Fruit fly (Drosophila melanogaster): ENCODE measurements around the gene primo-2.

Gene primo-2

DNA sequence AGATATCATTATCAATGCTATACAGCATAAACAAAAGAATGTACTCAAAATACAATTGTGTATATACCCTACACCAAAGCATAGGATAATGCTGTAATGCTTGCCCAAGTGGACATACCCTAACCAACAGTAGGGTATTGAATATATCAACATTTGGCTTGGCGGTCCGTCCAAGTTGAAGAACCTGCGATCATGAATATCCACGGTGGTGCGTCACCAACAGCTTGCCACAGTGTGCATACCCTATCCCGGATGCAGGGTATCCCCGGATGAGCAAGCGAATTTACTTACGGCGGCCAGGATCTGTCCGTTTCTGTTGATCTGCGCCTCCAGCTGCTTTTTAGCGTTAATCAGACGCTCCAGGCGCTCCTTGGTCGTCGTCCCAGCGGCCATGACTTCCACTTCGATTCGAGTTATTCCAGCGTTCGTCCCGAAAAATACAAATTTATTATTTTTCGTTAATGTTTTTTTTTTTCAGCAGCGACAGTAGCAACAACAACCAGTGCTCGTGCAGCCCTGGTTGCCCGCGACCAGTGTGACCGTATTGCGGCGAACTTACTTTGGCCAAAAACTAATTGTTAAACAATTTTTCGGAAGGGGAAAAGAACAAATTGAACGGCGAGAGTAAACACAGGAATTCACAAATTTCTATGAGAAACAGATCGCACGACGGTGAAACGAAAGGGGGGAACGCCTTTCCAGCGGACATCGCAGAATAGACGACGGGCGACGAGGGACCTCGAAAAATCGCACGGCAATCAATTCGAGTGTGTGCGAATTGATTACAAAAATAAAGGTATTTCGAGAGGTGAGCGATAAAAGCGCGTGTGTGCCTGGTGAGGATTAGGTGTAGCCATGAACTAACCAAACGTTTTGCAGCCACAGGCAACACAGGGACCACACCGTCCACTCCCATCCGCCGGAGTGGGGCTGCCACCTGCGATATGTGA is 35.2 kb downstream of the primo-2 start, which contains the start of the genes Lkb1 and CG9588 (continued):
- peak; percentile 23; the same call in 1 of the 2 replicates for TF ChIP-seq amos (GFP tag; IDR thresholded peaks at IDR 0.05; ENCODE audit: partially characterized antibody)
- TF ChIP-seq Six4 (GFP tag; optimal IDR thresholded peaks at IDR 0.05), result no peak
- TF ChIP-seq Gsc (GFP tag; IDR thresholded peaks at IDR 0.05), result peak; percentile 56
- TF ChIP-seq sqz (GFP tag; optimal IDR thresholded peaks at IDR 0.05), result peak; percentile 78
- peak; percentile 70; the same call in 1 of the 2 replicates for TF ChIP-seq CG16779 (GFP tag; IDR thresholded peaks at IDR 0.05)
- TF ChIP-seq bcd (GFP tag; optimal IDR thresholded peaks at IDR 0.05), result peak; percentile 60
- TF ChIP-seq al (GFP tag; IDR thresholded peaks at IDR 0.05), result peak; percentile 48; the same call in 1 of the 2 replicates
- no peak for TF ChIP-seq CG1529 (GFP tag; optimal IDR thresholded peaks at IDR 0.05)
- TF ChIP-seq abd-A (tag; optimal IDR thresholded peaks at IDR 0.05), result no peak
- peak; percentile 53 for TF ChIP-seq pho (GFP tag; optimal IDR thresholded peaks at IDR 0.05)
- TF ChIP-seq CG12942 (GFP tag; optimal IDR thresholded peaks at IDR 0.05), result peak; percentile 57
- TF ChIP-seq Doc2 (GFP tag; IDR thresholded peaks at IDR 0.05), result no peak
- TF ChIP-seq stwl (tag; optimal IDR thresholded peaks at IDR 0.05), result peak; percentile 39
- TF ChIP-seq CG10431 (GFP tag; optimal IDR thresholded peaks at IDR 0.05), result peak; percentile 71
- no peak; the same call in 1 of the 2 replicates for TF ChIP-seq gt (GFP tag; IDR thresholded peaks at IDR 0.05)
- no peak for TF ChIP-seq Poxn (GFP tag; IDR thresholded peaks at IDR 0.05)
- peak; percentile 17 for TF ChIP-seq CG9437 (GFP tag; optimal IDR thresholded peaks at IDR 0.05)
- peak; percentile 77 for TF ChIP-seq Optix (GFP tag; IDR thresholded peaks at IDR 0.05)
- TF ChIP-seq slou (GFP tag; optimal IDR thresholded peaks at IDR 0.05), result no peak
- TF ChIP-seq jumu (GFP tag; optimal IDR thresholded peaks at IDR 0.05), result peak; percentile 52
- TF ChIP-seq CG4730 (GFP tag; IDR thresholded peaks at IDR 0.05), result peak; percentile 60
- peak; percentile 77 for TF ChIP-seq otp (GFP tag; IDR thresholded peaks at IDR 0.05)
- TF ChIP-seq fd3F (GFP tag; optimal IDR thresholded peaks at IDR 0.05), result peak; percentile 36
- TF ChIP-seq Ravus (GFP tag; IDR thresholded peaks at IDR 0.05), result no peak; the same call in 1 of the 2 replicates
- peak; percentile 81 for TF ChIP-seq CG32532 (GFP tag; IDR thresholded peaks at IDR 0.05)
- TF ChIP-seq CG14965 (GFP tag; optimal IDR thresholded peaks at IDR 0.05; ENCODE audit: borderline replicate concordance), result no peak
- no peak for TF ChIP-seq CG14860 (GFP tag; IDR thresholded peaks at IDR 0.05; ENCODE audit: partially characterized antibody)
- TF ChIP-seq Meics (GFP tag; optimal IDR thresholded peaks at IDR 0.05), result peak; percentile 41
- TF ChIP-seq Lpt (GFP tag; optimal IDR thresholded peaks at IDR 0.05), result no peak
- peak; percentile 10 for TF ChIP-seq CG33557 (GFP tag; optimal IDR thresholded peaks at IDR 0.05)
- TF ChIP-seq org-1 (GFP tag; optimal IDR thresholded peaks at IDR 0.05), result no peak
- TF ChIP-seq fu2 (GFP tag; optimal IDR thresholded peaks at IDR 0.05), result peak; percentile 17
- peak; percentile 23 for TF ChIP-seq Hmr (GFP tag; optimal IDR thresholded peaks at IDR 0.05)
- peak; percentile 38 for TF ChIP-seq CG13775 (GFP tag; optimal IDR thresholded peaks at IDR 0.05)
- peak; percentile 80 for TF ChIP-seq ara (GFP tag; IDR thresholded peaks at IDR 0.05)
- TF ChIP-seq zf30C (GFP tag; optimal IDR thresholded peaks at IDR 0.05), result no peak
- peak; percentile 2 for TF ChIP-seq Mad (GFP tag; optimal IDR thresholded peaks at IDR 0.05)
- TF ChIP-seq fd96Cb (tag; optimal IDR thresholded peaks at IDR 0.05), result peak; percentile 61
- TF ChIP-seq sens (GFP tag), result peak; percentile 89
- TF ChIP-seq CG13624 (GFP tag; optimal IDR thresholded peaks at IDR 0.05), result peak; percentile 45
- peak; percentile 18 for TF ChIP-seq BEAF-32 (GFP tag; optimal IDR thresholded peaks at IDR 0.05)
- TF ChIP-seq Opbp (GFP tag; IDR thresholded peaks at IDR 0.05; ENCODE audit: partially characterized antibody), result no peak
- TF ChIP-seq B-H2 (GFP tag; optimal IDR thresholded peaks at IDR 0.05), result no peak
- TF ChIP-seq NC2α (GFP tag; optimal IDR thresholded peaks at IDR 0.05), result no peak
- no peak for TF ChIP-seq CG12236 (GFP tag; optimal IDR thresholded peaks at IDR 0.05)
- peak; percentile 59 for TF ChIP-seq CG17359 (tag; optimal IDR thresholded peaks at IDR 0.05)
- peak; percentile 27 for TF ChIP-seq jing (GFP tag; optimal IDR thresholded peaks at IDR 0.05)
- TF ChIP-seq MTF-1 (GFP tag; optimal IDR thresholded peaks at IDR 0.05; ENCODE audit: borderline replicate concordance), result no peak
- peak; percentile 69 for TF ChIP-seq Mrtf (GFP tag; IDR thresholded peaks at IDR 0.05)

Data from whole organism, embryonic.